Worm (Caenorhabditis elegans) whole organism, early embryonic: ENCODE data around the gene ZK896.4.
"Not testable (repeated sequence)": the region's sequence is repeated elsewhere in the genome, so short reads cannot be mapped to it uniquely, and the experiment has no call there.

Experiments used
- B0310.2 ChIP-seq: sonication (generic microtip); optimal IDR thresholded peaks from 2 replicates; lab custom pipeline; 2016; ENCODE audit warnings: mild to moderate bottlenecking, missing genetic modification characterization, missing compliant biosample characterization
- F13C5.2 ChIP-seq: sonication (generic microtip); optimal IDR thresholded peaks from 2 replicates; lab custom pipeline; 2017; ENCODE audit warnings: mild to moderate bottlenecking, missing genetic modification characterization, inconsistent platforms, missing compliant biosample characterization
- aly-1 ChIP-seq: sonication (generic microtip); optimal IDR thresholded peaks from 2 replicates; lab custom pipeline; 2016; ENCODE audit warnings: missing genetic modification characterization, missing compliant biosample characterization
- ama-1 ChIP-seq: fragments of 150-350 bp; optimal IDR thresholded peaks from 2 replicates; lab custom pipeline; 2014
- ceh-13 ChIP-seq: fragments of 200-800 bp; sonication (Bioruptor generic); optimal IDR thresholded peaks from 2 replicates; lab custom pipeline; 2018; ENCODE audit warnings: mild to moderate bottlenecking, missing genetic modification characterization, missing compliant biosample characterization
- ceh-36 ChIP-seq: sonication (generic microtip); optimal IDR thresholded peaks from 2 replicates; lab custom pipeline; 2016; ENCODE audit warnings: missing genetic modification characterization, inconsistent platforms, missing compliant biosample characterization
- ets-7 ChIP-seq: sonication (generic microtip); optimal IDR thresholded peaks from 2 replicates; lab custom pipeline; 2016; ENCODE audit warnings: missing genotype, missing genetic modification characterization, missing compliant biosample characterization
- flt-1 ChIP-seq: fragments of 200-800 bp; sonication (Bioruptor generic); IDR thresholded peaks from 2 replicates; pipeline ENCODE4 v1.3.6; 2022; ENCODE audit warnings: missing genetic modification characterization, missing compliant biosample characterization
- hmbx-1 ChIP-seq: sonication (generic microtip); optimal IDR thresholded peaks from 2 replicates; lab custom pipeline; 2016; ENCODE audit warnings: mild to moderate bottlenecking, missing genetic modification characterization, missing compliant biosample characterization
- hmg-4 ChIP-seq: fragments of 200-800 bp; sonication (Bioruptor generic); optimal IDR thresholded peaks from 2 replicates; lab custom pipeline; 2018; ENCODE audit warnings: mild to moderate bottlenecking, missing genetic modification characterization, missing compliant biosample characterization
- hnd-1 ChIP-seq: sonication (generic microtip); optimal IDR thresholded peaks from 2 replicates; lab custom pipeline; 2016; ENCODE audit warnings: missing genetic modification characterization, missing compliant biosample characterization
- pes-1 ChIP-seq: fragments of 200-800 bp; sonication (Bioruptor generic); IDR thresholded peaks from 2 replicates; pipeline ENCODE4 v1.3.6; 2022; ENCODE audit warnings: missing genetic modification reagents, missing genetic modification characterization, missing compliant biosample characterization
- scrt-1 ChIP-seq: fragments of 200-800 bp; sonication (Bioruptor generic); IDR thresholded peaks from 2 replicates; pipeline ENCODE4 v1.3.6; 2022; ENCODE audit warnings: missing genetic modification characterization, missing compliant biosample characterization
- sea-1 ChIP-seq: fragments of 200-800 bp; sonication (Bioruptor generic); conservative IDR thresholded peaks from 2 replicates; pipeline ENCODE4 v1.3.6; 2022; ENCODE audit warnings: missing genetic modification characterization, missing compliant biosample characterization
- tbx-11 ChIP-seq: fragments of 200-800 bp; sonication (Bioruptor generic); IDR thresholded peaks from 2 replicates; pipeline ENCODE4 v1.3.6; 2022; ENCODE audit warnings: missing genetic modification characterization, missing compliant biosample characterization
- tbx-37 ChIP-seq: fragments of 200-800 bp; sonication (Bioruptor generic); conservative IDR thresholded peaks from 2 replicates; pipeline ENCODE4 v1.3.6; 2022; ENCODE audit warnings: missing genetic modification reagents, missing genetic modification characterization, missing compliant biosample characterization
- tra-4 ChIP-seq: sonication (generic microtip); optimal IDR thresholded peaks from 2 replicates; lab custom pipeline; 2017; ENCODE audit warnings: missing genetic modification characterization, missing compliant biosample characterization

Gene ZK896.4

DNA sequence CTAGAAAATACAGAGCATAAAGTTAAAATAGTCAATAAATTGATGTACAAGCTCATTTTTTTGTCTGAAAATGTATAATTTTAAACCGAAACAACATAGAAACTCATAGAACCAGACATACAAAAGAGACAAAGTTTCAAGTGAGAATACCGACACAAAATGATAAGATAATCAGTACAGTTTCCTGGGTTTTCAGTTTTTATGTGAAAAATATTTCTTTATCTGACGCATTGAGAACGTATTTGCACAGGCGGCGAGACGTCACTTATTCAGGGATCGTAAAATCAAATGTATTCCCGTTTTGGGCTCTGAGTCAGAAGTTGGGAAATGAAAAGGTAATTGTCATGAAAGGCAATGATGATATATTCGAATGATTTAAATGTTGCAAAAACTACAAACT is 7.4 kb upstream of the ZK896.4 start, which contains the start of gene K08D8.6:
TSS of gene K08D8.6 (minus strand) at position 64 of the 400 bp plus-strand sequence.
- no peak for TF ChIP-seq tbx-11 (GFP tag; lab: Robert Waterston, UW)
- no peak for TF ChIP-seq ets-7 (tag; lab: Kevin White, UChicago)
- no peak for TF ChIP-seq ama-1 (lab: Kevin White, UChicago)
- no peak for TF ChIP-seq pes-1 (GFP tag; lab: Robert Waterston, UW)
- no peak for TF ChIP-seq F13C5.2
- no peak for TF ChIP-seq hmg-4 (GFP tag; lab: Kevin White, UChicago)
- no peak for TF ChIP-seq hnd-1 (tag; lab: Kevin White, UChicago)
- no peak for TF ChIP-seq B0310.2 (tag; lab: Kevin White, UChicago)
- TF ChIP-seq scrt-1 (GFP tag; lab: Robert Waterston, UW): no peak
- TF ChIP-seq ceh-36 (tag; lab: Kevin White, UChicago): no peak
- TF ChIP-seq ceh-13 (GFP tag; lab: Kevin White, UChicago): no peak
- no peak for TF ChIP-seq tra-4 (tag; lab: Kevin White, UChicago)
- no peak for TF ChIP-seq flt-1 (GFP tag; lab: Robert Waterston, UW)
- no peak for TF ChIP-seq hmbx-1 (tag; lab: Kevin White, UChicago)
- TF ChIP-seq tbx-37 (GFP tag; lab: Robert Waterston, UW): no peak
- TF ChIP-seq sea-1 (GFP tag; lab: Robert Waterston, UW): no peak
- TF ChIP-seq aly-1: no peak

DNA sequence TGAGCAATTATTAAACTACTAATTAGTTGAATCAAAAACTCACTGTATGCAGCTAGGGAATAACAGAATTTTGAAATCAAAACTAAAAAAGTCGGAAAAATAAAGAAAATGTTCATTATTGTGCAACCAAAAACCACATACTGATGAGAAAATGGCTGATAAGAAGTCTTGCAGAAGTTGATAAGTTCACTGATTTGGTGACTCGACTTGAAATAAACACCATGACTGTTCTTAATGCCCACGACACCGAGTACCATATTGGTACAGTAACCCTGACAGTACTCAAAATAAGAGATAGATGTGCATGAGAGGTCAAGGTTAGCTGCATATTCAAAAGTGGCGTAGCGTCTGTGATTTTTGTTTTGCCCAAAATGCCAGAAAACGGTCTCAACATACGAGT is 2.9 kb upstream of the ZK896.4 start:
- TF ChIP-seq tbx-11 (GFP tag; lab: Robert Waterston, UW) (no peak), hnd-1 (tag; lab: Kevin White, UChicago) (no peak), ceh-36 (tag; lab: Kevin White, UChicago) (no peak), sea-1 (GFP tag; lab: Robert Waterston, UW) (no peak), B0310.2 (tag; lab: Kevin White, UChicago) (no peak), tbx-37 (GFP tag; lab: Robert Waterston, UW) (no peak), scrt-1 (GFP tag; lab: Robert Waterston, UW) (no peak), ets-7 (tag; lab: Kevin White, UChicago) (no peak)

DNA sequence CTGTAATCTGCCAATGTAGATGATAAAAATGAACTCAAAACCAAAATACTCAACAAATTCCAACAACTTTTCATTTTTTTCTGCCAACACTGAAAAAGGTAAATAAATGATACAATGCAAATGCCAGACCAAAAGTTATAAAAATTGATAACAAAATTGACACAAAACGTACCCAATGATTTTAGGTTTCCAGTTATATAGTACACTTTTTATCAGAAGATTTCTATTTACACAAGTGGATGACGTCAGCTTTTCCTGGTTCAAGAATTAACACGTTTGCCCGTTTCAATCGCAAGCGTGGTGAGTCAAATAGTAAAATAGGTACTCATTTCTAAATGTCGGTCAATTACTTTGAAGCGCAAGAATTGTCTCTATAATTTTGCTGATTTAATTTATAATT is 3.5 kb downstream of the ZK896.4 start, which contains the start of gene ZK896.5:
TSS of gene ZK896.5 (minus strand) at position 89 of the 400 bp plus-strand sequence.
- TF ChIP-seq pes-1 (GFP tag; lab: Robert Waterston, UW) (no peak), hmbx-1 (tag; lab: Kevin White, UChicago) (no peak), sea-1 (GFP tag; lab: Robert Waterston, UW) (no peak), B0310.2 (tag; lab: Kevin White, UChicago) (no peak), hnd-1 (tag; lab: Kevin White, UChicago) (no peak), tra-4 (tag; lab: Kevin White, UChicago) (no peak)

DNA sequence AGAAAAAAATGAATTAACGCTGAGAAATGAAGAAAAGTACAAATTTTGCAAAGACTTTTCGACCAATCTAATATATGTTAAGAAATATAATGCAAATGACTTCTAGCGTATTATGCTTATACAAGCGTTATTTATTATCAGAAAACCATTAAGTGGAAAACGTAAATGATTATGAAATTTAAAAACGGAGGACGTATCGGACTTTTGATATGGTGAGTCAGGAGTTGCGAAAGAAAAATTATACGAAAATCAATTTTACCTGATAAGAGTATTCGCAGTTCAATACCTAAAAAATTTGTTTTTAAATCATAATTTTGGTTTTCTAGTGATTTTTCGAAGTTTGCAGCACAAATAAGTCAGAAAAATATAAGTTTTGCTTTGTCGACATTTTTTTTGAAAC is 6.5 kb downstream of the ZK896.4 start:
- TF ChIP-seq tra-4 (tag; lab: Kevin White, UChicago): no peak
- no peak for TF ChIP-seq aly-1
- TF ChIP-seq hmbx-1 (tag; lab: Kevin White, UChicago): no peak
- no peak for TF ChIP-seq F13C5.2
- no peak for TF ChIP-seq ama-1 (lab: Kevin White, UChicago)
- TF ChIP-seq scrt-1 (GFP tag; lab: Robert Waterston, UW): no peak
- no peak for TF ChIP-seq pes-1 (GFP tag; lab: Robert Waterston, UW)
- TF ChIP-seq flt-1 (GFP tag; lab: Robert Waterston, UW): no peak
- no peak for TF ChIP-seq tbx-11 (GFP tag; lab: Robert Waterston, UW)
- no peak for TF ChIP-seq hmg-4 (GFP tag; lab: Kevin White, UChicago)
- TF ChIP-seq ceh-13 (GFP tag; lab: Kevin White, UChicago): no peak
- TF ChIP-seq ceh-36 (tag; lab: Kevin White, UChicago): no peak
- TF ChIP-seq tbx-37 (GFP tag; lab: Robert Waterston, UW): no peak
- TF ChIP-seq ets-7 (tag; lab: Kevin White, UChicago): no peak
- TF ChIP-seq hnd-1 (tag; lab: Kevin White, UChicago): no peak
- TF ChIP-seq B0310.2 (tag; lab: Kevin White, UChicago): no peak
- TF ChIP-seq sea-1 (GFP tag; lab: Robert Waterston, UW): no peak

DNA sequence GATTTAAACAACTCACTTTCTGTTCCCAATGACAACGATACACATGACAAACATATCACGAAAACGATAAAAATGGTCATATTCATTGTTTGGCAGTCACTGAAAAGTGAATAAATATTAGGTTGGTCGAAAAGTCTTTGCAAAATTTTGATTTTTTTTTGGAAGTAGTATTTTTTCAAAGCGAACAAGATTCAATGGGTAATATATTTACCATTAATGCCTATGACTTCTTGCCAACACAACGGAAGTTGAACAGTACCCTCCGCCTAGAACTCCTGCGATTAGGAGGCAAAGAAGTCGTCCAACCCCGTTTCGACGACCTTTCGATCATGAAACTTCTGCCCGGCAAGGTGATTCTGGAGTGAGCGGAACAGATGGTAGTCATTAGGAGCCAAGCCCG is 7.8 kb downstream of the ZK896.4 start, which contains the start of gene ZK896.1:
TSS of gene ZK896.1 (minus strand) at position 101 of the 400 bp plus-strand sequence.
- not testable (repeated sequence) for TF ChIP-seq flt-1 (GFP tag; lab: Robert Waterston, UW); ceh-13 (GFP tag; lab: Kevin White, UChicago); tbx-11 (GFP tag; lab: Robert Waterston, UW)

DNA sequence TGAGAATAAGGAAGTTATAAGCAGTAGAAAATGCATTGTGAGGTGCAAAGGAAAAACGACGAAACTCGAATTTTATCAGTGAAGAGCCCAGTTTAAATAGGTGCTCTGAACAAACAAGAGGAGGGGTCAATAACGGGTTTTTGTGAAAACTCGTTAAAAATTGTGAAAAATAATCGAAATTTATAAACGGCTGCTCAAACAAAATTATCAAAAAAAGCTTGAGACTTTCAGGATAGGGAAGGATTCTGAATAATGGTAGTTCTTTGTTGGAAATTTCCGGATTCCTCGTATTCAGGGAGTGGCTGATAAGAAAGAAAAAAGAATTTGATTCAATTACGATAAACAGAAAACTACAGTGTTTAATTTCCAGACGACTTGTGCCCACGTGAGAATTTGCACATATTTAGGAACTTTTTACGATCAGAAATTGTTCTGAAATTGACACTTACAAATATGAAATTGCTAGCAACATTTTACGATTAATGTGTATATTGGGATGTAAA is 11.6 kb downstream of the ZK896.4 start, which contains the start of gene clec-187:
TSS of gene clec-187 (minus strand) at position 51 of the 503 bp plus-strand sequence.
- TF ChIP-seq sea-1 (GFP tag; lab: Robert Waterston, UW) (no peak), ceh-36 (tag; lab: Kevin White, UChicago) (no peak), ets-7 (tag; lab: Kevin White, UChicago) (no peak), hmbx-1 (tag; lab: Kevin White, UChicago) (no peak), B0310.2 (tag; lab: Kevin White, UChicago) (no peak), hnd-1 (tag; lab: Kevin White, UChicago) (no peak), scrt-1 (GFP tag; lab: Robert Waterston, UW) (no peak), ceh-13 (GFP tag; lab: Kevin White, UChicago) (no peak), F13C5.2 (no peak), tbx-11 (GFP tag; lab: Robert Waterston, UW) (no peak), flt-1 (GFP tag; lab: Robert Waterston, UW) (no peak), tbx-37 (GFP tag; lab: Robert Waterston, UW) (no peak), ama-1 (lab: Kevin White, UChicago) (no peak)

DNA sequence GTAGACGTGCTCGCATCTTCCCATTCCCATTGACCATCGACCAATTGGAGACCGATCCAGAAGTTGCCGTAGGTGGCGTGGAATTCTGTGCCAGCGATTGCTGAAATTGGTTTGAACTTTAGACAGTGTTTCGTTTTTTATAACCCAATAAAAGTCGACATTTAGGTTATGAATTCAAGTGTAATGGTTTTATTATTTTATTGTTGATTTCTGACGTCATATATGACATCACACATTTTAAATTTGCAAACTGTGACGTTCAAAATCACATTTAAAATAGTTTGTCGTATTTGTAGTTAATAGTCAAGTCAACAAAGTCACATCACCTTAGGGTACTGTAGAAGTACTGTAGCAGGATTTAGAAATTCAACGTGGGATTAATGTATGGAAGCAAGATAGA is 12.8 kb downstream of the ZK896.4 start:
- no peak for TF ChIP-seq ama-1 (lab: Kevin White, UChicago)
- TF ChIP-seq sea-1 (GFP tag; lab: Robert Waterston, UW): no peak
- no peak for TF ChIP-seq flt-1 (GFP tag; lab: Robert Waterston, UW)
- no peak for TF ChIP-seq tra-4 (tag; lab: Kevin White, UChicago)
- no peak for TF ChIP-seq tbx-11 (GFP tag; lab: Robert Waterston, UW)
- TF ChIP-seq ceh-13 (GFP tag; lab: Kevin White, UChicago): no peak
- no peak for TF ChIP-seq ceh-36 (tag; lab: Kevin White, UChicago)
- no peak for TF ChIP-seq tbx-37 (GFP tag; lab: Robert Waterston, UW)
- no peak for TF ChIP-seq ets-7 (tag; lab: Kevin White, UChicago)
- no peak for TF ChIP-seq F13C5.2
- no peak for TF ChIP-seq pes-1 (GFP tag; lab: Robert Waterston, UW)
- no peak for TF ChIP-seq B0310.2 (tag; lab: Kevin White, UChicago)
